Fruit fly (Drosophila melanogaster) whole organism, embryonic: Measurements from ENCODE around the gene CG2256.

Experiments
- ATbp ChIP-seq: fragments of 200-800 bp; sonication (Bioruptor generic); optimal IDR thresholded peaks from 2 replicates; lab custom pipeline; 2017; ENCODE audit warnings: missing biosample characterization, mild to moderate bottlenecking, missing genetic modification characterization, missing genetic modification reagents
- Aef1 ChIP-seq: fragments of 200-800 bp; sonication (Bioruptor generic); IDR thresholded peaks from 3 replicates; pipeline ENCODE4 v1.3.6; 2022; ENCODE audit warnings: missing biosample characterization, missing genetic modification characterization
- Atf-2 ChIP-seq: fragments of 200-800 bp; sonication (Bioruptor generic); optimal IDR thresholded peaks from 2 replicates; lab custom pipeline; 2016; ENCODE audit warnings: missing biosample characterization, missing genetic modification characterization
- Bteb2 ChIP-seq: fragments of 200-800 bp; sonication (Bioruptor generic); optimal IDR thresholded peaks from 2 replicates; lab custom pipeline; 2016; ENCODE audit warnings: missing biosample characterization, missing genetic modification characterization
- CG10209 ChIP-seq: fragments of 200-800 bp; sonication (Bioruptor generic); optimal IDR thresholded peaks from 3 replicates; lab custom pipeline; 2017; ENCODE audit warnings: missing biosample characterization, mild to moderate bottlenecking, missing genetic modification characterization, missing genetic modification reagents
- CG11695 ChIP-seq: fragments of 200-800 bp; sonication (Bioruptor generic); IDR thresholded peaks from 3 replicates; pipeline ENCODE4 v1.3.6; 2022; ENCODE audit warnings: missing biosample characterization, missing genetic modification characterization
- CG12071 ChIP-seq: fragments of 200-800 bp; sonication (Bioruptor generic); optimal IDR thresholded peaks from 3 replicates; lab custom pipeline; 2018; ENCODE audit warnings: missing biosample characterization, mild to moderate bottlenecking, missing genetic modification characterization
- CG12769 ChIP-seq: fragments of 200-800 bp; sonication (Bioruptor generic); optimal IDR thresholded peaks from 2 replicates; lab custom pipeline; 2019; ENCODE audit warnings: missing biosample characterization, mild to moderate bottlenecking, missing genetic modification characterization, moderate library complexity
- CG13123 ChIP-seq: fragments of 200-800 bp; sonication (Bioruptor generic); optimal IDR thresholded peaks from 2 replicates; lab custom pipeline; 2016; ENCODE audit warnings: missing biosample characterization, missing genetic modification characterization
- CG13424 ChIP-seq: fragments of 200-800 bp; sonication (Bioruptor generic); optimal IDR thresholded peaks from 2 replicates; lab custom pipeline; 2019; ENCODE audit warnings: missing biosample characterization, mild to moderate bottlenecking, missing genetic modification characterization, moderate library complexity
- CG14710 ChIP-seq: fragments of 200-800 bp; sonication (Bioruptor generic); optimal IDR thresholded peaks from 3 replicates; lab custom pipeline; 2019; ENCODE audit warnings: missing biosample characterization, mild to moderate bottlenecking, missing genetic modification characterization, moderate library complexity
- CG15073 ChIP-seq: fragments of 200-800 bp; sonication (Bioruptor generic); optimal IDR thresholded peaks from 2 replicates; lab custom pipeline; 2016; ENCODE audit warnings: missing biosample characterization, missing genetic modification characterization
- CG15479 ChIP-seq: fragments of 200-800 bp; sonication (Bioruptor generic); optimal IDR thresholded peaks from 3 replicates; lab custom pipeline; 2019; ENCODE audit warnings: missing biosample characterization, mild to moderate bottlenecking, missing genetic modification characterization, moderate library complexity
- CG17802 ChIP-seq: fragments of 200-800 bp; sonication (Bioruptor generic); optimal IDR thresholded peaks from 2 replicates; lab custom pipeline; 2018; ENCODE audit warnings: missing biosample characterization, mild to moderate bottlenecking, missing genetic modification characterization, moderate library complexity
- CG18262 ChIP-seq: fragments of 200-800 bp; optimal IDR thresholded peaks from 3 replicates; lab custom pipeline; 2019; ENCODE audit warnings: missing biosample characterization, mild to moderate bottlenecking, missing genetic modification characterization, moderate library complexity
- CG2116 ChIP-seq: fragments of 200-800 bp; sonication (Bioruptor generic); optimal IDR thresholded peaks from 3 replicates; lab custom pipeline; 2018; ENCODE audit warnings: missing biosample characterization, mild to moderate bottlenecking, missing genetic modification characterization
- CG2678 ChIP-seq: fragments of 200-800 bp; sonication (Bioruptor generic); optimal IDR thresholded peaks from 3 replicates; lab custom pipeline; 2019; ENCODE audit warnings: missing biosample characterization, mild to moderate bottlenecking, missing genetic modification characterization, moderate library complexity
- CG4282 ChIP-seq: fragments of 200-800 bp; sonication (Bioruptor generic); optimal IDR thresholded peaks from 2 replicates; lab custom pipeline; 2016; ENCODE audit warnings: missing biosample characterization, missing genetic modification characterization
- CG4854 ChIP-seq: fragments of 200-800 bp; sonication (Bioruptor generic); optimal IDR thresholded peaks from 2 replicates; lab custom pipeline; 2016; ENCODE audit warnings: missing biosample characterization, missing genetic modification characterization, inconsistent platforms
- CG8478 ChIP-seq: fragments of >200 bp; optimal IDR thresholded peaks from 2 replicates; lab custom pipeline; 2018
- CG8924 ChIP-seq: fragments of 200-800 bp; optimal IDR thresholded peaks from 3 replicates; lab custom pipeline; 2019; ENCODE audit warnings: missing biosample characterization, mild to moderate bottlenecking, missing genetic modification characterization, moderate library complexity
- Chrac-16 ChIP-seq: fragments of 200-800 bp; sonication (Bioruptor generic); optimal IDR thresholded peaks from 3 replicates; lab custom pipeline; 2016; ENCODE audit warnings: missing biosample characterization, missing genetic modification characterization
- CoRest ChIP-seq: fragments of 200-800 bp; sonication (Bioruptor generic); optimal IDR thresholded peaks from 3 replicates; lab custom pipeline; 2018; ENCODE audit warnings: missing biosample characterization, mild to moderate bottlenecking, missing genetic modification characterization, moderate library complexity
- H15 ChIP-seq: fragments of 200-800 bp; sonication (Bioruptor generic); IDR thresholded peaks from 3 replicates; pipeline ENCODE4 v1.3.6; 2022; ENCODE audit warnings: missing biosample characterization, missing genetic modification characterization
- HLH54F ChIP-seq: fragments of 200-800 bp; sonication (Bioruptor generic); optimal IDR thresholded peaks from 3 replicates; lab custom pipeline; 2016; ENCODE audit warnings: missing biosample characterization, missing genetic modification characterization
- Sox100B ChIP-seq: fragments of 200-800 bp; sonication (Bioruptor generic); optimal IDR thresholded peaks from 3 replicates; lab custom pipeline; 2018; ENCODE audit warnings: missing biosample characterization, mild to moderate bottlenecking, missing genetic modification characterization
- Trl ChIP-seq, 3 experiments: fragments of >200 bp in 2 of 3; fragments of 200-800 bp in 1 of 3; sonication (Bioruptor generic) in 1 of 3; optimal IDR thresholded peaks; 2 replicates in 1 of 3; 3 replicates in 2 of 3; lab custom pipeline; 2016 to 2017; ENCODE audit warnings: missing biosample characterization in 1 of 3, missing genetic modification characterization in 1 of 3
- amos ChIP-seq: fragments of 200-800 bp; sonication (Bioruptor generic); IDR thresholded peaks from 2 replicates; pipeline ENCODE4 v1.3.6; 2022; ENCODE audit warnings: missing biosample characterization, missing genetic modification characterization; ENCODE audit not compliant: partially characterized antibody
- ato ChIP-seq: fragments of 200-800 bp; sonication (Bioruptor generic); IDR thresholded peaks from 2 replicates; pipeline ENCODE4 v1.3.6; 2022; ENCODE audit warnings: missing biosample characterization, missing genetic modification characterization; ENCODE audit not compliant: partially characterized antibody
- az2 ChIP-seq: fragments of 200-800 bp; sonication (Bioruptor generic); optimal IDR thresholded peaks from 3 replicates; lab custom pipeline; 2016; ENCODE audit warnings: missing biosample characterization, missing genetic modification characterization
- cwo ChIP-seq: fragments of 200-800 bp; sonication (Bioruptor generic); optimal IDR thresholded peaks from 3 replicates; lab custom pipeline; 2017; ENCODE audit warnings: missing biosample characterization, missing genetic modification characterization, mild to moderate bottlenecking, moderate library complexity, missing genetic modification reagents
- dmrt99B ChIP-seq: fragments of 200-800 bp; sonication (Bioruptor generic); optimal IDR thresholded peaks from 2 replicates; lab custom pipeline; 2018; ENCODE audit warnings: missing biosample characterization, mild to moderate bottlenecking, missing genetic modification characterization, moderate library complexity
- dpn ChIP-seq, 2 experiments: fragments of 200-800 bp; sonication (Bioruptor generic); optimal IDR thresholded peaks; 3 replicates each; lab custom pipeline; 2016; ENCODE audit warnings: missing biosample characterization in 2 of 2, missing genetic modification characterization in 2 of 2
- ewg ChIP-seq: fragments of 200-800 bp; sonication (Bioruptor generic); optimal IDR thresholded peaks from 3 replicates; lab custom pipeline; 2017; ENCODE audit warnings: mild to moderate bottlenecking, missing biosample characterization, missing genetic modification reagents, missing genetic modification characterization
- exex ChIP-seq: fragments of 200-800 bp; sonication (Bioruptor generic); optimal IDR thresholded peaks from 4 replicates; lab custom pipeline; 2018; ENCODE audit warnings: missing biosample characterization, mild to moderate bottlenecking, missing genetic modification characterization, moderate library complexity
- gcm ChIP-seq: fragments of 200-800 bp; sonication (Bioruptor generic); optimal IDR thresholded peaks from 2 replicates; lab custom pipeline; 2019; ENCODE audit warnings: missing biosample characterization, mild to moderate bottlenecking, missing genetic modification characterization, moderate library complexity
- gcm2 ChIP-seq: fragments of 200-800 bp; sonication (Bioruptor generic); optimal IDR thresholded peaks from 2 replicates; lab custom pipeline; 2016; ENCODE audit warnings: missing biosample characterization, missing genetic modification characterization
- hkb ChIP-seq, 2 experiments: fragments of 200-800 bp in 1 of 2; fragments of >200 bp in 1 of 2; sonication (Bioruptor generic) in 1 of 2; IDR thresholded peaks in 1 of 2; optimal IDR thresholded peaks in 1 of 2; 2 replicates each; pipeline versions ENCODE4 v1.3.6 to Lab custom; 2017 to 2022; ENCODE audit warnings: missing biosample characterization in 1 of 2, missing genetic modification characterization in 1 of 2
- inv ChIP-seq: fragments of 200-800 bp; sonication (Bioruptor generic); IDR thresholded peaks from 2 replicates; pipeline ENCODE4 v1.3.6; 2022; ENCODE audit warnings: missing biosample characterization, missing genetic modification characterization; ENCODE audit not compliant: partially characterized antibody
- jumu ChIP-seq: fragments of 200-800 bp; sonication (Bioruptor generic); optimal IDR thresholded peaks from 3 replicates; lab custom pipeline; 2016; ENCODE audit warnings: missing biosample characterization, missing genetic modification characterization
- onecut ChIP-seq: fragments of 200-800 bp; sonication (Bioruptor generic); IDR thresholded peaks from 2 replicates; pipeline ENCODE4 v1.3.6; 2022; ENCODE audit warnings: missing biosample characterization, missing genetic modification characterization
- peb ChIP-seq: fragments of 200-800 bp; sonication (Bioruptor generic); IDR thresholded peaks from 2 replicates; pipeline ENCODE4 v1.3.6; 2022; ENCODE audit warnings: missing biosample characterization, missing genetic modification characterization
- scrt ChIP-seq: fragments of 200-800 bp; sonication (Bioruptor generic); optimal IDR thresholded peaks from 2 replicates; lab custom pipeline; 2018; ENCODE audit warnings: missing biosample characterization, mild to moderate bottlenecking, missing genetic modification characterization, moderate library complexity
- sens ChIP-seq: fragments of 200-800 bp; sonication (Bioruptor generic); peaks from one replicate; lab custom pipeline; 2016; ENCODE audit warnings: missing biosample characterization, missing genetic modification characterization
- sr ChIP-seq: fragments of 200-800 bp; sonication (Bioruptor generic); IDR thresholded peaks from 3 replicates; pipeline ENCODE4 v1.3.6; 2022; ENCODE audit warnings: missing biosample characterization, missing genetic modification characterization
- tll ChIP-seq, 2 experiments: fragments of 200-800 bp in 1 of 2; fragments of >200 bp in 1 of 2; sonication (Bioruptor generic) in 1 of 2; optimal IDR thresholded peaks; 2 replicates each; lab custom pipeline; 2017 to 2019; ENCODE audit warnings: missing biosample characterization in 2 of 2, missing genetic modification characterization in 2 of 2, mild to moderate bottlenecking in 1 of 2, moderate library complexity in 1 of 2
- usp ChIP-seq: fragments of >200 bp; optimal IDR thresholded peaks from 2 replicates; lab custom pipeline; 2017; ENCODE audit warnings: missing biosample characterization, missing genetic modification characterization
- vvl ChIP-seq: fragments of 200-800 bp; sonication (Bioruptor generic); IDR thresholded peaks from 2 replicates; pipeline ENCODE4 v1.3.6; 2022; ENCODE audit warnings: missing biosample characterization, missing genetic modification characterization

CG2256 gene

DNA sequence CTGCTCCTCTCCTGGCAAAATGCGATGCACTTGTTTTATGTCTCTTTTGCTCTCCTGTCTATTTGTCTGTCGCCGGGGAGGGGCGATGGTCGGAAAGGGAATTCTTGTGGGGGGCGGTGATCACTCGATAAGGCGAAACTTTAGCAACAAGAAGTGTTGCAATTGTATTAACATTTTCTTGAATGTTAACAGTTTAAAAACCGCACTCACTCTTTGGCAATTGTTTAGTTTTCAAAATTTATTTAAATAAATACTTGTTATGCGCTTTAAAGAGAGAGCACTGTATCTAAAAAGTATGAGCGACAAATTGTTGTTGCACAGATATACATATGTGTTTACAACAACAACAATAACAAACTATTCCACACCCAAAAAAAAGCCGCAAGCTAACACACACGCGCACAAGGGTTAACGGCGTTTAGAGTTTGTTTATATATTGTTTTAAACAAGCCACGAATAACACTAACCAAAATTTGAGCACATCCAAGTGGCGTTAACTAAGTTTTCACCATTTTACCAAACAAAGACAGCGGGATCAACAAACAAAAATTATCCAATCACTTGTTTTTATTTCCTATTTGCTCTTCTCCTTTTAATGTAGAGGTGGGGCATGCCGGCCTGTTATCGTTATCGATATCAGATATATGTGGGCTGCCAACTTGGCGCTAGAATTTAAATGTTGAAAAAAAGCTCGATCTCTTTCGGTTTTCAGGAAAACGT lies 14.6 kb upstream of the CG2256 start, which contains the start of gene CG2258 (continued):
- peak; percentile 5 to 85 for TF ChIP-seq dpn (GFP tag; optimal IDR thresholded peaks at IDR 0.05; lab: Kevin White, UChicago)
- peak; percentile 83 for TF ChIP-seq Sox100B
- no peak for TF ChIP-seq usp (GFP tag; lab: Kevin White, UChicago)
- peak; percentile 80 for TF ChIP-seq CG11695 (GFP tag; lab: Robert Waterston, UW)
- TF ChIP-seq CG14710 (tag; lab: Kevin White, UChicago) = peak; percentile 71
- no peak for TF ChIP-seq CG8478 (lab: Kevin White, UChicago)
- peak; percentile 53; the same call in 1 of the 2 replicates for TF ChIP-seq onecut
- TF ChIP-seq sens = peak; percentile 91
- no peak for TF ChIP-seq CG4282 (GFP tag; lab: Kevin White, UChicago)
- peak; percentile 84 for TF ChIP-seq H15
- no peak for TF ChIP-seq tll (GFP tag; optimal IDR thresholded peaks at IDR 0.05; lab: Kevin White, UChicago)
- peak; percentile 90 for TF ChIP-seq CG12769 (tag; lab: Kevin White, UChicago)
- TF ChIP-seq CG13424 (tag; lab: Kevin White, UChicago) = peak; percentile 91
- TF ChIP-seq gcm (GFP tag; lab: Kevin White, UChicago) = peak; percentile 70
- TF ChIP-seq CoRest (tag; lab: Kevin White, UChicago) = peak; percentile 87
- TF ChIP-seq CG4854 = peak; percentile 46
- peak; percentile 86 for TF ChIP-seq CG8924 (tag; lab: Kevin White, UChicago)
- no peak for TF ChIP-seq gcm2 (GFP tag; lab: Kevin White, UChicago)
- TF ChIP-seq jumu (GFP tag; lab: Kevin White, UChicago) = no peak
- peak; percentile 74 for TF ChIP-seq ewg (GFP tag; lab: Kevin White, UChicago)
- peak; percentile 77 for TF ChIP-seq scrt (GFP tag; lab: Kevin White, UChicago)
- peak; percentile 85 for TF ChIP-seq az2 (GFP tag; lab: Kevin White, UChicago)
- peak; percentile 28 for TF ChIP-seq CG2116
- TF ChIP-seq CG15479 (GFP tag; lab: Kevin White, UChicago) = no peak
- peak; percentile 95 for TF ChIP-seq vvl (GFP tag; lab: Robert Waterston, UW)
- TF ChIP-seq CG17802 (tag; lab: Kevin White, UChicago) = peak; percentile 67
- no peak for TF ChIP-seq ato
- TF ChIP-seq Chrac-16 (GFP tag; lab: Kevin White, UChicago) = peak; percentile 76
- TF ChIP-seq CG10209 (GFP tag; lab: Kevin White, UChicago) = peak; percentile 78
- peak; percentile 61 for TF ChIP-seq peb
- TF ChIP-seq Trl (optimal IDR thresholded peaks at IDR 0.05; lab: Kevin White, UChicago) = no peak
- no peak for TF ChIP-seq Trl (GFP tag; optimal IDR thresholded peaks at IDR 0.05; lab: Kevin White, UChicago)
- TF ChIP-seq cwo (GFP tag; lab: Kevin White, UChicago) = peak; percentile 74
- no peak for TF ChIP-seq CG15073 (GFP tag; lab: Kevin White, UChicago)
- peak; percentile 60 for TF ChIP-seq HLH54F (GFP tag; lab: Kevin White, UChicago)
- TF ChIP-seq CG13123 (GFP tag; lab: Kevin White, UChicago) = peak; percentile 35
- TF ChIP-seq exex = peak; percentile 46
- TF ChIP-seq Aef1 (GFP tag; lab: Robert Waterston, UW) = peak; percentile 87
- TF ChIP-seq Atf-2 (GFP tag; lab: Kevin White, UChicago) = peak; percentile 45
- peak; percentile 94 for TF ChIP-seq dmrt99B (tag; lab: Kevin White, UChicago)
- TF ChIP-seq sr (GFP tag; lab: Robert Waterston, UW) = peak; percentile 70; the same call in 1 of the 3 replicates
- peak; percentile 86 for TF ChIP-seq CG18262
- TF ChIP-seq Bteb2 = peak; percentile 27
- no peak for TF ChIP-seq hkb (optimal IDR thresholded peaks at IDR 0.05; lab: Kevin White, UChicago)
- TF ChIP-seq hkb (GFP tag; IDR thresholded peaks at IDR 0.05; lab: Robert Waterston, UW) = peak; percentile 93
- TF ChIP-seq CG2678 (tag; lab: Kevin White, UChicago) = peak; percentile 85
- peak; percentile 92 for TF ChIP-seq ATbp
- TF ChIP-seq inv = no peak
- TF ChIP-seq amos (GFP tag; lab: Robert Waterston, UW) = no peak; the same call in 1 of the 2 replicates
- peak; percentile 86 for TF ChIP-seq CG12071 (GFP tag; lab: Kevin White, UChicago)
